Fruit fly (Drosophila melanogaster) whole organism, embryonic: ENCODE results near the gene CG12279.

Experiments used
- Bgb ChIP-seq: fragments of 200-800 bp; sonication (Bioruptor generic); IDR thresholded peaks from 2 replicates; pipeline ENCODE4 v1.3.6; 2022; ENCODE audit warnings: missing biosample characterization, missing genetic modification characterization; ENCODE audit not compliant: partially characterized antibody
- CG10147 ChIP-seq: fragments of 200-800 bp; sonication (Bioruptor generic); optimal IDR thresholded peaks from 2 replicates; lab custom pipeline; 2019; ENCODE audit warnings: missing biosample characterization, mild to moderate bottlenecking, missing genetic modification characterization, moderate library complexity
- CG10209 ChIP-seq: fragments of 200-800 bp; sonication (Bioruptor generic); optimal IDR thresholded peaks from 3 replicates; lab custom pipeline; 2017; ENCODE audit warnings: missing biosample characterization, mild to moderate bottlenecking, missing genetic modification characterization, missing genetic modification reagents
- CG12155 ChIP-seq: fragments of 200-800 bp; sonication (Bioruptor generic); optimal IDR thresholded peaks from 3 replicates; lab custom pipeline; 2016; ENCODE audit warnings: missing biosample characterization, missing genetic modification characterization
- CG12391 ChIP-seq: fragments of 200-800 bp; sonication (Bioruptor generic); optimal IDR thresholded peaks from 3 replicates; lab custom pipeline; 2018; ENCODE audit warnings: missing biosample characterization, mild to moderate bottlenecking, missing genetic modification characterization, moderate library complexity
- CG12659 ChIP-seq: fragments of 200-800 bp; sonication (Bioruptor generic); optimal IDR thresholded peaks from 3 replicates; lab custom pipeline; 2017; ENCODE audit warnings: mild to moderate bottlenecking, missing biosample characterization, missing genetic modification reagents, missing genetic modification characterization
- CG14965 ChIP-seq: fragments of 200-800 bp; sonication (Bioruptor generic); optimal IDR thresholded peaks from 2 replicates; lab custom pipeline; 2016; ENCODE audit warnings: missing biosample characterization, missing genetic modification characterization, borderline replicate concordance
- CG15514 ChIP-seq: fragments of 200-800 bp; sonication (Bioruptor generic); optimal IDR thresholded peaks from 3 replicates; lab custom pipeline; 2017; ENCODE audit warnings: missing biosample characterization, missing genetic modification characterization, mild to moderate bottlenecking, moderate library complexity, missing genetic modification reagents
- CG15601 ChIP-seq: fragments of 200-800 bp; sonication (Bioruptor generic); optimal IDR thresholded peaks from 3 replicates; lab custom pipeline; 2019; ENCODE audit warnings: missing biosample characterization, mild to moderate bottlenecking, missing genetic modification characterization, moderate library complexity
- CG17186 ChIP-seq: fragments of 200-800 bp; sonication (Bioruptor generic); optimal IDR thresholded peaks from 3 replicates; lab custom pipeline; 2017; ENCODE audit warnings: missing biosample characterization, missing genetic modification reagents, missing genetic modification characterization
- CG17361 ChIP-seq: fragments of 200-800 bp; sonication (Bioruptor generic); IDR thresholded peaks from 3 replicates; pipeline ENCODE4 v1.3.6; 2022; ENCODE audit warnings: missing biosample characterization, missing genetic modification characterization
- CG17829 ChIP-seq: fragments of 200-800 bp; optimal IDR thresholded peaks from 2 replicates; lab custom pipeline; 2019; ENCODE audit warnings: missing biosample characterization, mild to moderate bottlenecking, missing genetic modification characterization, moderate library complexity
- CG30020 ChIP-seq: fragments of 200-800 bp; optimal IDR thresholded peaks from 2 replicates; lab custom pipeline; 2019; ENCODE audit warnings: missing biosample characterization, mild to moderate bottlenecking, missing genetic modification characterization, moderate library complexity
- CG32767 ChIP-seq: fragments of 200-800 bp; sonication (Bioruptor generic); IDR thresholded peaks from 2 replicates; pipeline ENCODE4 v1.3.6; 2022; ENCODE audit warnings: missing biosample characterization, missing genetic modification characterization
- CG4424 ChIP-seq: fragments of 200-800 bp; sonication (Bioruptor generic); optimal IDR thresholded peaks from 3 replicates; lab custom pipeline; 2016; ENCODE audit warnings: missing biosample characterization, missing genetic modification characterization
- CG4617 ChIP-seq: fragments of 200-800 bp; sonication (Bioruptor generic); optimal IDR thresholded peaks from 3 replicates; lab custom pipeline; 2016; ENCODE audit warnings: missing biosample characterization, missing genetic modification characterization, borderline replicate concordance
- CG6175 ChIP-seq: fragments of 200-800 bp; sonication (Bioruptor generic); IDR thresholded peaks from 3 replicates; pipeline ENCODE4 v1.3.6; 2022; ENCODE audit warnings: missing biosample characterization, missing genetic modification characterization
- CG6791 ChIP-seq: fragments of 200-800 bp; sonication (Bioruptor generic); IDR thresholded peaks from 3 replicates; pipeline ENCODE4 v1.3.6; 2022; ENCODE audit warnings: missing biosample characterization, missing genetic modification characterization; ENCODE audit not compliant: partially characterized antibody
- CG7372 ChIP-seq: fragments of 200-800 bp; sonication (Bioruptor generic); IDR thresholded peaks from 2 replicates; pipeline ENCODE4 v1.3.6; 2022; ENCODE audit warnings: missing biosample characterization, missing genetic modification characterization
- CHES-1-like ChIP-seq: fragments of 200-800 bp; sonication (Bioruptor generic); optimal IDR thresholded peaks from 2 replicates; lab custom pipeline; 2016; ENCODE audit warnings: missing biosample characterization, missing genetic modification characterization
- CTCF ChIP-seq: fragments of 200-800 bp; sonication (Bioruptor generic); optimal IDR thresholded peaks from 2 replicates; lab custom pipeline; 2017; ENCODE audit warnings: missing biosample characterization, mild to moderate bottlenecking, missing genetic modification characterization, moderate library complexity
- Dref ChIP-seq: fragments of 200-800 bp; sonication (Bioruptor generic); IDR thresholded peaks from 2 replicates; pipeline ENCODE4 v1.3.6; 2022; ENCODE audit warnings: missing biosample characterization, missing genetic modification characterization
- Ets65A ChIP-seq: fragments of 200-800 bp; sonication (Bioruptor generic); peaks from one replicate; lab custom pipeline; 2016; ENCODE audit warnings: missing biosample characterization, missing genetic modification characterization
- Ets97D ChIP-seq: fragments of 200-800 bp; sonication (Bioruptor generic); optimal IDR thresholded peaks from 3 replicates; lab custom pipeline; 2016; ENCODE audit warnings: missing biosample characterization, missing genetic modification characterization
- Fer1 ChIP-seq: fragments of 200-800 bp; sonication (Bioruptor generic); optimal IDR thresholded peaks from 2 replicates; lab custom pipeline; 2017; ENCODE audit warnings: missing biosample characterization, mild to moderate bottlenecking, missing genetic modification characterization
- HLHmδ ChIP-seq: fragments of 200-800 bp; sonication (Bioruptor generic); optimal IDR thresholded peaks from 2 replicates; lab custom pipeline; 2018; ENCODE audit warnings: missing biosample characterization, mild to moderate bottlenecking, missing genetic modification characterization, moderate library complexity
- HmgZ ChIP-seq: fragments of 200-800 bp; sonication (Bioruptor generic); optimal IDR thresholded peaks from 2 replicates; lab custom pipeline; 2018; ENCODE audit warnings: missing biosample characterization, mild to moderate bottlenecking, missing genetic modification characterization
- Hr78 ChIP-seq, 2 experiments: fragments of 200-800 bp in 1 of 2; fragments of >200 bp in 1 of 2; sonication (Bioruptor generic) in 1 of 2; optimal IDR thresholded peaks; 2 replicates each; lab custom pipeline; 2017 to 2019; ENCODE audit warnings: missing biosample characterization in 2 of 2, missing genetic modification characterization in 2 of 2, mild to moderate bottlenecking in 1 of 2, moderate library complexity in 1 of 2
- Jarid2 ChIP-seq: fragments of 200-800 bp; sonication (Bioruptor generic); optimal IDR thresholded peaks from 3 replicates; lab custom pipeline; 2017; ENCODE audit warnings: mild to moderate bottlenecking, missing biosample characterization, missing genetic modification reagents, missing genetic modification characterization
- Lhr ChIP-seq: fragments of 200-800 bp; sonication (Bioruptor generic); optimal IDR thresholded peaks from 3 replicates; lab custom pipeline; 2017; ENCODE audit warnings: mild to moderate bottlenecking, missing biosample characterization, missing genetic modification reagents, missing genetic modification characterization
- MESR4 ChIP-seq: fragments of 200-800 bp; sonication (Bioruptor generic); optimal IDR thresholded peaks from 2 replicates; lab custom pipeline; 2018; ENCODE audit warnings: missing biosample characterization, mild to moderate bottlenecking, missing genetic modification characterization, moderate library complexity
- Opbp ChIP-seq: fragments of 200-800 bp; sonication (Bioruptor generic); IDR thresholded peaks from 3 replicates; pipeline ENCODE4 v1.3.6; 2022; ENCODE audit warnings: missing biosample characterization, missing genetic modification characterization; ENCODE audit not compliant: partially characterized antibody
- Optix ChIP-seq: fragments of 200-800 bp; sonication (Bioruptor generic); IDR thresholded peaks from 3 replicates; pipeline ENCODE4 v1.3.6; 2022; ENCODE audit warnings: missing biosample characterization, missing genetic modification characterization
- YL-1 ChIP-seq: fragments of 200-800 bp; sonication (Bioruptor generic); optimal IDR thresholded peaks from 3 replicates; lab custom pipeline; 2017; ENCODE audit warnings: missing biosample characterization, mild to moderate bottlenecking, missing genetic modification characterization
- ab ChIP-seq: fragments of 200-800 bp; sonication (Bioruptor generic); optimal IDR thresholded peaks from 2 replicates; lab custom pipeline; 2016; ENCODE audit warnings: missing biosample characterization, missing genetic modification characterization
- amos ChIP-seq: fragments of 200-800 bp; sonication (Bioruptor generic); IDR thresholded peaks from 2 replicates; pipeline ENCODE4 v1.3.6; 2022; ENCODE audit warnings: missing biosample characterization, missing genetic modification characterization; ENCODE audit not compliant: partially characterized antibody
- crc ChIP-seq: fragments of 200-800 bp; sonication (Bioruptor generic); optimal IDR thresholded peaks from 2 replicates; lab custom pipeline; 2016; ENCODE audit warnings: missing biosample characterization, missing genetic modification characterization
- croc ChIP-seq: fragments of 200-800 bp; sonication (Bioruptor generic); conservative IDR thresholded peaks from 3 replicates; pipeline ENCODE4 v1.3.6; 2022; ENCODE audit warnings: missing biosample characterization, missing genetic modification characterization
- dmrt99B ChIP-seq: fragments of 200-800 bp; sonication (Bioruptor generic); optimal IDR thresholded peaks from 2 replicates; lab custom pipeline; 2018; ENCODE audit warnings: missing biosample characterization, mild to moderate bottlenecking, missing genetic modification characterization, moderate library complexity
- eyg ChIP-seq: fragments of 200-800 bp; sonication (Bioruptor generic); optimal IDR thresholded peaks from 3 replicates; lab custom pipeline; 2016; ENCODE audit warnings: missing biosample characterization, missing genetic modification characterization
- inv ChIP-seq: fragments of 200-800 bp; sonication (Bioruptor generic); IDR thresholded peaks from 2 replicates; pipeline ENCODE4 v1.3.6; 2022; ENCODE audit warnings: missing biosample characterization, missing genetic modification characterization; ENCODE audit not compliant: partially characterized antibody
- kah ChIP-seq: fragments of 200-800 bp; sonication (Bioruptor generic); optimal IDR thresholded peaks from 2 replicates; lab custom pipeline; 2018; ENCODE audit warnings: missing biosample characterization, mild to moderate bottlenecking, missing genetic modification characterization
- lbe ChIP-seq: fragments of 200-800 bp; sonication (Bioruptor generic); optimal IDR thresholded peaks from 2 replicates; lab custom pipeline; 2016; ENCODE audit warnings: missing biosample characterization, mild to moderate bottlenecking, missing genetic modification characterization
- nmo ChIP-seq: fragments of 200-800 bp; sonication (Bioruptor generic); optimal IDR thresholded peaks from 2 replicates; lab custom pipeline; 2018; ENCODE audit warnings: missing biosample characterization, mild to moderate bottlenecking, missing genetic modification characterization, moderate library complexity
- phol ChIP-seq: fragments of 200-800 bp; sonication (Bioruptor generic); optimal IDR thresholded peaks from 3 replicates; lab custom pipeline; 2018; ENCODE audit warnings: missing biosample characterization, mild to moderate bottlenecking, missing genetic modification characterization, moderate library complexity
- pzg ChIP-seq: fragments of 200-800 bp; sonication (Bioruptor generic); optimal IDR thresholded peaks from 3 replicates; lab custom pipeline; 2018; ENCODE audit warnings: missing biosample characterization, mild to moderate bottlenecking, missing genetic modification characterization, moderate library complexity
- sens ChIP-seq: fragments of 200-800 bp; sonication (Bioruptor generic); peaks from one replicate; lab custom pipeline; 2016; ENCODE audit warnings: missing biosample characterization, missing genetic modification characterization
- sna ChIP-seq: fragments of 200-800 bp; sonication (Bioruptor generic); IDR thresholded peaks from 2 replicates; pipeline ENCODE4 v1.3.6; 2022; ENCODE audit warnings: missing biosample characterization, missing genetic modification characterization; ENCODE audit not compliant: partially characterized antibody
- trem ChIP-seq: fragments of 200-800 bp; optimal IDR thresholded peaks from 3 replicates; lab custom pipeline; 2019; ENCODE audit warnings: missing biosample characterization, mild to moderate bottlenecking, missing genetic modification characterization, moderate library complexity

Gene CG12279

dm6 chr3R:12697571-12698039, 7.3 kb upstream of the CG12279 start (continued):
- TF ChIP-seq CG10209 (GFP tag; lab: Kevin White, UChicago): no peak
- TF ChIP-seq CG10147 (GFP tag; lab: Kevin White, UChicago): peak; percentile 21
- peak; percentile 76 for TF ChIP-seq sens (GFP tag; lab: Kevin White, UChicago)
- TF ChIP-seq CG6791 (GFP tag; lab: Robert Waterston, UW): peak; percentile 63; the same call in 2 of the 3 replicates
- peak in 1 of 2 experiments; percentile 25 for TF ChIP-seq Hr78 (GFP tag; optimal IDR thresholded peaks at IDR 0.05; lab: Kevin White, UChicago)
- peak; percentile 50 for TF ChIP-seq HLHmδ (GFP tag; lab: Kevin White, UChicago)
- TF ChIP-seq MESR4 (GFP tag; lab: Kevin White, UChicago): peak; percentile 94
- peak; percentile 19 for TF ChIP-seq CG12155 (GFP tag; lab: Kevin White, UChicago)
- TF ChIP-seq nmo: peak; percentile 56
- TF ChIP-seq CHES-1-like (GFP tag; lab: Kevin White, UChicago): no peak
- TF ChIP-seq amos: peak; percentile 53
- TF ChIP-seq croc (GFP tag; lab: Robert Waterston, UW): no peak
- no peak for TF ChIP-seq CG14965 (GFP tag; lab: Kevin White, UChicago)
- TF ChIP-seq Ets97D (GFP tag; lab: Kevin White, UChicago): peak; percentile 63
- TF ChIP-seq Fer1: peak; percentile 47
- peak; percentile 42 for TF ChIP-seq CG12391 (tag; lab: Kevin White, UChicago)
- peak; percentile 40 for TF ChIP-seq CG15601 (tag; lab: Kevin White, UChicago)
- TF ChIP-seq CG17361 (GFP tag; lab: Robert Waterston, UW): peak; percentile 23; the same call in 1 of the 3 replicates
- peak; percentile 12 for TF ChIP-seq CG4617 (GFP tag; lab: Kevin White, UChicago)
- peak; percentile 68 for TF ChIP-seq CG12659 (GFP tag; lab: Kevin White, UChicago)
- peak; percentile 46 for TF ChIP-seq Jarid2 (GFP tag; lab: Kevin White, UChicago)
- TF ChIP-seq CG15514 (GFP tag; lab: Kevin White, UChicago): peak; percentile 37
- peak; percentile 74 for TF ChIP-seq Lhr (GFP tag; lab: Kevin White, UChicago)
- TF ChIP-seq sna: 0 out of 2 replicates have a peak, but pooled peaks have one; percentile 41
- TF ChIP-seq dmrt99B (tag; lab: Kevin White, UChicago): no peak
- TF ChIP-seq ab (GFP tag; lab: Kevin White, UChicago): no peak
- no peak for TF ChIP-seq kah (GFP tag; lab: Kevin White, UChicago)
- no peak for TF ChIP-seq Optix (GFP tag; lab: Robert Waterston, UW)
- TF ChIP-seq HmgZ (tag; lab: Kevin White, UChicago): peak; percentile 45
- TF ChIP-seq phol (tag; lab: Kevin White, UChicago): peak; percentile 40
- TF ChIP-seq crc (GFP tag; lab: Kevin White, UChicago): no peak
- TF ChIP-seq YL-1 (GFP tag; lab: Kevin White, UChicago): peak; percentile 58
- peak; percentile 79 for TF ChIP-seq Dref (GFP tag; lab: Robert Waterston, UW)
- TF ChIP-seq CG6175 (GFP tag; lab: Robert Waterston, UW): no peak
- peak; percentile 87 for TF ChIP-seq pzg (GFP tag; lab: Kevin White, UChicago)
- peak; percentile 30 for TF ChIP-seq CTCF (GFP tag; lab: Kevin White, UChicago)
- peak; percentile 48 for TF ChIP-seq lbe (GFP tag; lab: Kevin White, UChicago)
- TF ChIP-seq Opbp (GFP tag; lab: Robert Waterston, UW): peak; percentile 32; the same call in 1 of the 3 replicates
- peak; percentile 78 for TF ChIP-seq trem
- peak; percentile 48 for TF ChIP-seq CG30020 (tag; lab: Kevin White, UChicago)
- TF ChIP-seq inv (GFP tag; lab: Robert Waterston, UW): peak; percentile 29; the same call in 1 of the 2 replicates
- peak; percentile 45; the same call in 1 of the 2 replicates for TF ChIP-seq CG32767
- peak; percentile 28 for TF ChIP-seq CG17829
- no peak for TF ChIP-seq eyg (GFP tag; lab: Kevin White, UChicago)
- peak; percentile 53; the same call in 1 of the 2 replicates for TF ChIP-seq CG7372 (GFP tag; lab: Robert Waterston, UW)
- TF ChIP-seq CG4424 (GFP tag; lab: Kevin White, UChicago): no peak
- peak; percentile 37; the same call in 1 of the 2 replicates for TF ChIP-seq Bgb (GFP tag; lab: Robert Waterston, UW)
- peak; percentile 50 for TF ChIP-seq CG17186 (GFP tag; lab: Kevin White, UChicago)
- peak; percentile 25 for TF ChIP-seq Ets65A (GFP tag; lab: Kevin White, UChicago)
